Worm (Caenorhabditis elegans): ENCODE data around the gene saeg-2.

Gene saeg-2

ce11 chrIII:9199605-9200004 lies 40.6 kb upstream of the saeg-2 start, which contains the start of gene ZC84.6:
Gene ZC84.6 (minus strand): TSS chrIII:9199705.
- TF ChIP-seq mep-1 (tag; optimal IDR thresholded peaks at IDR 0.05): no peak
- TF ChIP-seq nhr-12 (tag; optimal IDR thresholded peaks at IDR 0.05): no peak
- TF ChIP-seq ets-5 (GFP tag; IDR thresholded peaks at IDR 0.05): no peak
- TF ChIP-seq elt-3 (tag; optimal IDR thresholded peaks at IDR 0.05): no peak
- TF ChIP-seq pqm-1 (tag; optimal IDR thresholded peaks at IDR 0.05): no peak
- no peak for TF ChIP-seq ces-1 (GFP tag; optimal IDR thresholded peaks at IDR 0.05)
- TF ChIP-seq blmp-1 (tag; optimal IDR thresholded peaks at IDR 0.05): no peak
- no peak for TF ChIP-seq C16A3.4 (tag; optimal IDR thresholded peaks at IDR 0.05)
- TF ChIP-seq vab-15 (tag; optimal IDR thresholded peaks at IDR 0.05): no peak
- TF ChIP-seq swsn-7 (tag; optimal IDR thresholded peaks at IDR 0.05): no peak
- TF ChIP-seq nhr-28 (tag; optimal IDR thresholded peaks at IDR 0.05): no peak
- TF ChIP-seq C34B4.2 (tag; optimal IDR thresholded peaks at IDR 0.05): no peak
- TF ChIP-seq ama-1 (optimal IDR thresholded peaks at IDR 0.05): no peak
- no peak for TF ChIP-seq fkh-10 (GFP tag; optimal IDR thresholded peaks at IDR 0.05)
- TF ChIP-seq zip-4 (GFP tag; optimal IDR thresholded peaks at IDR 0.05): no peak
- no peak for TF ChIP-seq ceh-63 (GFP tag; optimal IDR thresholded peaks at IDR 0.05)
- no peak for TF ChIP-seq lin-13 (GFP tag; optimal IDR thresholded peaks at IDR 0.05)
- TF ChIP-seq lin-14 (GFP tag; optimal IDR thresholded peaks at IDR 0.05): no peak
- TF ChIP-seq ztf-11 (tag; optimal IDR thresholded peaks at IDR 0.05): no peak

ce11 chrIII:9201977-9202376 lies 38.2 kb upstream of the saeg-2 start:
- TF ChIP-seq elt-2 (tag; optimal IDR thresholded peaks at IDR 0.05) (no peak), sox-4 (tag; optimal IDR thresholded peaks at IDR 0.05) (no peak), C04F5.9 (tag; optimal IDR thresholded peaks at IDR 0.05) (no peak), irx-1 (tag; optimal IDR thresholded peaks at IDR 0.05) (no peak), vab-15 (tag; optimal IDR thresholded peaks at IDR 0.05) (no peak), tbx-2 (tag; optimal IDR thresholded peaks at IDR 0.05) (no peak), nhr-47 (tag; optimal IDR thresholded peaks at IDR 0.05) (no peak), zag-1 (tag; optimal IDR thresholded peaks at IDR 0.05) (no peak), lin-35 (GFP tag; optimal IDR thresholded peaks at IDR 0.05) (no peak), C16A3.4 (tag; optimal IDR thresholded peaks at IDR 0.05) (no peak), lir-3 (tag; optimal IDR thresholded peaks at IDR 0.05; ENCODE audit: poor library complexity) (no peak), aha-1 (tag; optimal IDR thresholded peaks at IDR 0.05) (no peak), nhr-77 (tag; optimal IDR thresholded peaks at IDR 0.05) (no peak), ces-1 (GFP tag; optimal IDR thresholded peaks at IDR 0.05) (no peak), pqm-1 (tag; optimal IDR thresholded peaks at IDR 0.05) (no peak), lin-14 (GFP tag; optimal IDR thresholded peaks at IDR 0.05) (no peak), grh-1 (GFP tag; IDR thresholded peaks at IDR 0.05) (no peak), aly-2 (tag; optimal IDR thresholded peaks at IDR 0.05) (no peak), nhr-12 (tag; optimal IDR thresholded peaks at IDR 0.05) (no peak)

- TF ChIP-seq pax-3 (tag; optimal IDR thresholded peaks at IDR 0.05) (no peak), isw-1 (GFP tag; IDR thresholded peaks at IDR 0.05) (no peak), sox-4 (tag; optimal IDR thresholded peaks at IDR 0.05) (no peak), hpl-2 (GFP tag; optimal IDR thresholded peaks at IDR 0.05) (no peak), blmp-1 (tag; optimal IDR thresholded peaks at IDR 0.05) (no peak), nhr-237 (tag; optimal IDR thresholded peaks at IDR 0.05) (no peak), ces-1 (GFP tag; optimal IDR thresholded peaks at IDR 0.05) (no peak), lin-39 (tag; optimal IDR thresholded peaks at IDR 0.05) (no peak), ceh-8 (GFP tag; optimal IDR thresholded peaks at IDR 0.05) (no peak), mef-2 (tag; optimal IDR thresholded peaks at IDR 0.05) (no peak), mab-9 (GFP tag; IDR thresholded peaks at IDR 0.05) (no peak), lsy-2 (tag; optimal IDR thresholded peaks at IDR 0.05) (no peak), fkh-10 (GFP tag; optimal IDR thresholded peaks at IDR 0.05) (no peak), ceh-90 (tag; optimal IDR thresholded peaks at IDR 0.05) (no peak), efl-1 (optimal IDR thresholded peaks at IDR 0.05) (no peak), efl-1 (GFP tag; optimal IDR thresholded peaks at IDR 0.05 in 1 of 2) (no peak), hlh-4 (tag; optimal IDR thresholded peaks at IDR 0.05) (no peak), tlp-1 (tag; optimal IDR thresholded peaks at IDR 0.05) (no peak), fkh-4 (tag; optimal IDR thresholded peaks at IDR 0.05; ENCODE audit: borderline replicate concordance) (no peak)
These were observed 34.0 kb upstream of the saeg-2 start, which contains the start of gene ZC84.1 for ce11 chrIII:9206185-9206584. Gene ZC84.1 (minus strand): TSS chrIII:9206285.
